Fruit fly (Drosophila melanogaster) whole organism, pupa: Measurements from ENCODE around the gene CG16957.

Experiments
- CG10348 ChIP-seq: fragments of 200-800 bp; sonication (Bioruptor generic); IDR thresholded peaks from 2 replicates; pipeline ENCODE4 v1.3.6; 2022; ENCODE audit warnings: missing biosample characterization, missing genetic modification characterization
- CG12605 ChIP-seq: fragments of 200-800 bp; sonication (Bioruptor generic); IDR thresholded peaks from 2 replicates; pipeline ENCODE4 v1.3.6; 2022; ENCODE audit warnings: missing biosample characterization, missing genetic modification characterization
- CG14655 ChIP-seq: fragments of 200-800 bp; sonication (Bioruptor generic); optimal IDR thresholded peaks from 3 replicates; lab custom pipeline; 2017; ENCODE audit warnings: mild to moderate bottlenecking, missing biosample characterization, missing genetic modification reagents, missing genetic modification characterization
- CG32121 ChIP-seq: fragments of 200-800 bp; sonication (Bioruptor generic); IDR thresholded peaks from 2 replicates; pipeline ENCODE4 v1.3.6; 2022; ENCODE audit warnings: missing biosample characterization, missing genetic modification characterization
- CG34367 ChIP-seq: fragments of 200-800 bp; sonication (Bioruptor generic); optimal IDR thresholded peaks from 2 replicates; lab custom pipeline; 2018; ENCODE audit warnings: missing biosample characterization, mild to moderate bottlenecking, missing genetic modification characterization
- CG4496 ChIP-seq: fragments of 200-800 bp; sonication (Bioruptor generic); IDR thresholded peaks from 3 replicates; pipeline ENCODE4 v1.3.6; 2022; ENCODE audit warnings: missing biosample characterization, missing genetic modification characterization
- CG9948 ChIP-seq: fragments of 200-800 bp; sonication (Bioruptor generic); optimal IDR thresholded peaks from 2 replicates; lab custom pipeline; 2018; ENCODE audit warnings: missing biosample characterization, mild to moderate bottlenecking, missing genetic modification characterization, moderate library complexity
- EcR ChIP-seq: fragments of 200-800 bp; sonication (Bioruptor generic); optimal IDR thresholded peaks from 3 replicates; lab custom pipeline; 2019; ENCODE audit warnings: missing biosample characterization, missing genetic modification characterization, mild to moderate bottlenecking, moderate library complexity, missing genetic modification reagents
- Ets98B ChIP-seq: fragments of 200-800 bp; sonication (Bioruptor generic); IDR thresholded peaks from 2 replicates; pipeline ENCODE4 v1.3.6; 2022; ENCODE audit warnings: missing biosample characterization, missing genetic modification characterization
- Pif1A ChIP-seq: fragments of 200-800 bp; sonication (Bioruptor generic); optimal IDR thresholded peaks from 3 replicates; lab custom pipeline; 2016; ENCODE audit warnings: missing biosample characterization, missing genetic modification characterization
- fd96Ca ChIP-seq: fragments of 200-800 bp; sonication (Bioruptor generic); IDR thresholded peaks from 3 replicates; pipeline ENCODE4 v1.3.6; 2022; ENCODE audit warnings: missing biosample characterization, missing genetic modification characterization
- rn ChIP-seq: fragments of 200-800 bp; sonication (Bioruptor generic); IDR thresholded peaks from 2 replicates; pipeline ENCODE4 v1.3.6; 2022; ENCODE audit warnings: missing biosample characterization, missing genetic modification characterization

- TF ChIP-seq EcR = no peak
- no peak for TF ChIP-seq rn (GFP tag; lab: Robert Waterston, UW)
- TF ChIP-seq CG12605 (GFP tag; lab: Robert Waterston, UW) = no peak
- 0 out of 2 replicates have a peak, but pooled peaks have one; percentile 22 for TF ChIP-seq CG10348 (GFP tag; lab: Robert Waterston, UW)
- 0 out of 3 replicates have a peak, but pooled peaks have one; percentile 43 for TF ChIP-seq fd96Ca (GFP tag; lab: Robert Waterston, UW)
- TF ChIP-seq Ets98B = peak; percentile 34; the same call in 1 of the 2 replicates
- peak; percentile 58 for TF ChIP-seq CG9948 (tag; lab: Kevin White, UChicago)
- no peak for TF ChIP-seq CG34367 (tag; lab: Kevin White, UChicago)
- TF ChIP-seq CG4496 (GFP tag; lab: Robert Waterston, UW) = no peak
- TF ChIP-seq CG14655 (GFP tag; lab: Kevin White, UChicago) = no peak
- no peak for TF ChIP-seq Pif1A (GFP tag; lab: Kevin White, UChicago)
- TF ChIP-seq CG32121 (GFP tag; lab: Robert Waterston, UW) = peak; percentile 36; the same call in 1 of the 2 replicates
Measured at dm6 chr2L:13378488-13378964, 17.5 kb downstream of the CG16957 start, which contains the start of the genes CG9302 and beta'COP.
